Worm (Caenorhabditis elegans): Measurements from ENCODE around the gene Y37E11B.7.

- no peak for TF ChIP-seq unc-120 (tag; optimal IDR thresholded peaks at IDR 0.05; ENCODE audit: poor library complexity, severe bottlenecking)
- TF ChIP-seq ham-2 (GFP tag; optimal IDR thresholded peaks at IDR 0.05), result no peak
- TF ChIP-seq ceh-83 (GFP tag; optimal IDR thresholded peaks at IDR 0.05), result no peak
These were observed 45.5 kb upstream of the Y37E11B.7 start for ce11 chrIV:3645487-3645886.
